Fruit fly (Drosophila melanogaster) whole organism, embryonic: Measurements from ENCODE around the gene Idh3b.

ENCODE experiments used
- Awh ChIP-seq: fragments of 200-800 bp; sonication (Bioruptor generic); IDR thresholded peaks from 2 replicates; pipeline ENCODE4, ENCODE4 v1.3.6; 2022; ENCODE audit warnings: missing biosample characterization, missing genetic modification characterization
- C15 ChIP-seq: fragments of 200-800 bp; sonication (Bioruptor generic); IDR thresholded peaks from 3 replicates; pipeline ENCODE4 v1.3.6; 2022; ENCODE audit warnings: missing biosample characterization, missing genetic modification characterization
- CG1024 ChIP-seq: fragments of 200-800 bp; sonication (Bioruptor generic); IDR thresholded peaks from 2 replicates; pipeline ENCODE4 v1.3.6; 2022; ENCODE audit warnings: missing biosample characterization, missing genetic modification characterization
- CG10366 ChIP-seq: fragments of 200-800 bp; sonication (Bioruptor generic); IDR thresholded peaks from 2 replicates; pipeline ENCODE4 v1.3.6; 2022; ENCODE audit warnings: missing biosample characterization, missing genetic modification characterization
- CG10462 ChIP-seq: fragments of 200-800 bp; sonication (Bioruptor generic); optimal IDR thresholded peaks from 2 replicates; lab custom pipeline; 2016; ENCODE audit warnings: missing biosample characterization, missing genetic modification characterization
- CG11085 ChIP-seq: fragments of 200-800 bp; sonication (Bioruptor generic); IDR thresholded peaks from 2 replicates; pipeline ENCODE4 v1.3.6; 2022; ENCODE audit warnings: missing biosample characterization, missing genetic modification characterization
- CG11093 ChIP-seq: fragments of 200-800 bp; sonication (Bioruptor generic); IDR thresholded peaks from 3 replicates; pipeline ENCODE4 v1.3.6; 2022; ENCODE audit warnings: missing biosample characterization, missing genetic modification characterization
- CG12769 ChIP-seq: fragments of 200-800 bp; sonication (Bioruptor generic); optimal IDR thresholded peaks from 2 replicates; lab custom pipeline; 2019; ENCODE audit warnings: missing biosample characterization, mild to moderate bottlenecking, missing genetic modification characterization, moderate library complexity
- CG14667 ChIP-seq: fragments of 200-800 bp; sonication (Bioruptor generic); IDR thresholded peaks from 2 replicates; pipeline ENCODE4 v1.3.6; 2022; ENCODE audit warnings: missing biosample characterization, missing genetic modification characterization
- CG14710 ChIP-seq: fragments of 200-800 bp; sonication (Bioruptor generic); optimal IDR thresholded peaks from 3 replicates; lab custom pipeline; 2019; ENCODE audit warnings: missing biosample characterization, mild to moderate bottlenecking, missing genetic modification characterization, moderate library complexity
- CG15011 ChIP-seq: fragments of 200-800 bp; sonication (Bioruptor generic); optimal IDR thresholded peaks from 3 replicates; lab custom pipeline; 2018; ENCODE audit warnings: missing biosample characterization, mild to moderate bottlenecking, missing genetic modification characterization
- CG17612 ChIP-seq: fragments of 200-800 bp; sonication (Bioruptor generic); IDR thresholded peaks from 2 replicates; pipeline ENCODE4 v1.3.6; 2022; ENCODE audit warnings: missing biosample characterization, missing genetic modification characterization
- CG2129 ChIP-seq: fragments of 200-800 bp; sonication (Bioruptor generic); IDR thresholded peaks from 2 replicates; pipeline ENCODE4 v1.3.6; 2022; ENCODE audit warnings: missing biosample characterization, missing genetic modification characterization; ENCODE audit not compliant: partially characterized antibody
- CG30020 ChIP-seq: fragments of 200-800 bp; optimal IDR thresholded peaks from 2 replicates; lab custom pipeline; 2019; ENCODE audit warnings: missing biosample characterization, mild to moderate bottlenecking, missing genetic modification characterization, moderate library complexity
- CG4707 ChIP-seq: fragments of 200-800 bp; sonication (Bioruptor generic); optimal IDR thresholded peaks from 2 replicates; lab custom pipeline; 2018; ENCODE audit warnings: missing biosample characterization, mild to moderate bottlenecking, missing genetic modification characterization, moderate library complexity
- CG6254 ChIP-seq: fragments of 200-800 bp; sonication (Bioruptor generic); optimal IDR thresholded peaks from 3 replicates; lab custom pipeline; 2017; ENCODE audit warnings: mild to moderate bottlenecking, missing biosample characterization, missing genetic modification reagents, missing genetic modification characterization
- CG6791 ChIP-seq: fragments of 200-800 bp; sonication (Bioruptor generic); IDR thresholded peaks from 3 replicates; pipeline ENCODE4 v1.3.6; 2022; ENCODE audit warnings: missing biosample characterization, missing genetic modification characterization; ENCODE audit not compliant: partially characterized antibody
- CG7987 ChIP-seq: fragments of 200-800 bp; sonication (Bioruptor generic); optimal IDR thresholded peaks from 2 replicates; lab custom pipeline; 2018; ENCODE audit warnings: missing biosample characterization, mild to moderate bottlenecking, missing genetic modification characterization, moderate library complexity
- CG8290 ChIP-seq, 3 experiments: fragments of 200-800 bp; sonication (Bioruptor generic); optimal IDR thresholded peaks; 2 replicates each; lab custom pipeline; 2016 to 2019; ENCODE audit warnings: missing biosample characterization in 3 of 3, missing genetic modification characterization in 3 of 3, mild to moderate bottlenecking in 2 of 3, moderate library complexity in 1 of 3
- CG8924 ChIP-seq: fragments of 200-800 bp; optimal IDR thresholded peaks from 3 replicates; lab custom pipeline; 2019; ENCODE audit warnings: missing biosample characterization, mild to moderate bottlenecking, missing genetic modification characterization, moderate library complexity
- CG9609 ChIP-seq: fragments of 200-800 bp; sonication (Bioruptor generic); optimal IDR thresholded peaks from 3 replicates; lab custom pipeline; 2016; ENCODE audit warnings: missing biosample characterization, missing genetic modification characterization
- CG9932 ChIP-seq: fragments of 200-800 bp; sonication (Bioruptor generic); IDR thresholded peaks from 2 replicates; pipeline ENCODE4 v1.3.6; 2022; ENCODE audit warnings: missing biosample characterization, missing genetic modification characterization
- CoRest ChIP-seq: fragments of 200-800 bp; sonication (Bioruptor generic); optimal IDR thresholded peaks from 3 replicates; lab custom pipeline; 2018; ENCODE audit warnings: missing biosample characterization, mild to moderate bottlenecking, missing genetic modification characterization, moderate library complexity
- Dip3 ChIP-seq: fragments of 200-800 bp; sonication (Bioruptor generic); optimal IDR thresholded peaks from 3 replicates; lab custom pipeline; 2016; ENCODE audit warnings: missing biosample characterization, missing genetic modification characterization
- Fer2 ChIP-seq: fragments of 200-800 bp; sonication (Bioruptor generic); optimal IDR thresholded peaks from 2 replicates; lab custom pipeline; 2018; ENCODE audit warnings: missing biosample characterization, mild to moderate bottlenecking, missing genetic modification characterization, moderate library complexity
- Hmx ChIP-seq: fragments of 200-800 bp; sonication (Bioruptor generic); optimal IDR thresholded peaks from 2 replicates; lab custom pipeline; 2016; ENCODE audit warnings: missing biosample characterization, missing genetic modification characterization
- Hsf ChIP-seq: fragments of 200-800 bp; sonication (Bioruptor generic); optimal IDR thresholded peaks from 3 replicates; lab custom pipeline; 2016; ENCODE audit warnings: missing biosample characterization, missing genetic modification characterization
- Meics ChIP-seq: fragments of 200-800 bp; sonication (Bioruptor generic); optimal IDR thresholded peaks from 2 replicates; lab custom pipeline; 2017; ENCODE audit warnings: missing biosample characterization, mild to moderate bottlenecking, missing genetic modification characterization
- Oli ChIP-seq: fragments of 200-800 bp; sonication (Bioruptor generic); optimal IDR thresholded peaks from 2 replicates; lab custom pipeline; 2018; ENCODE audit warnings: missing biosample characterization, mild to moderate bottlenecking, missing genetic modification characterization, moderate library complexity
- PHDP ChIP-seq: fragments of 200-800 bp; sonication (Bioruptor generic); optimal IDR thresholded peaks from 3 replicates; lab custom pipeline; 2018; ENCODE audit warnings: missing biosample characterization, mild to moderate bottlenecking, missing genetic modification characterization, moderate library complexity
- Sox100B ChIP-seq: fragments of 200-800 bp; sonication (Bioruptor generic); optimal IDR thresholded peaks from 3 replicates; lab custom pipeline; 2018; ENCODE audit warnings: missing biosample characterization, mild to moderate bottlenecking, missing genetic modification characterization
- Usf ChIP-seq: fragments of 200-800 bp; sonication (Bioruptor generic); optimal IDR thresholded peaks from 2 replicates; lab custom pipeline; 2017; ENCODE audit warnings: missing genotype, missing biosample characterization, missing genetic modification characterization
- YL-1 ChIP-seq: fragments of 200-800 bp; sonication (Bioruptor generic); optimal IDR thresholded peaks from 3 replicates; lab custom pipeline; 2017; ENCODE audit warnings: missing biosample characterization, mild to moderate bottlenecking, missing genetic modification characterization
- amos ChIP-seq: fragments of 200-800 bp; sonication (Bioruptor generic); IDR thresholded peaks from 2 replicates; pipeline ENCODE4 v1.3.6; 2022; ENCODE audit warnings: missing biosample characterization, missing genetic modification characterization; ENCODE audit not compliant: partially characterized antibody
- chn ChIP-seq: fragments of 200-800 bp; sonication (Bioruptor generic); optimal IDR thresholded peaks from 2 replicates; lab custom pipeline; 2016; ENCODE audit warnings: missing biosample characterization, missing genetic modification characterization
- dati ChIP-seq: fragments of 200-800 bp; sonication (Bioruptor generic); IDR thresholded peaks from 2 replicates; pipeline ENCODE4 v1.3.6; 2022; ENCODE audit warnings: missing biosample characterization, missing genetic modification characterization
- eve ChIP-seq, 2 experiments: fragments of >200 bp; optimal IDR thresholded peaks; 2 replicates each; lab custom pipeline; 2017; ENCODE audit warnings: missing biosample characterization in 2 of 2, missing genetic modification characterization in 2 of 2
- lilli ChIP-seq: fragments of 200-800 bp; sonication (Bioruptor generic); optimal IDR thresholded peaks from 3 replicates; lab custom pipeline; 2016; ENCODE audit warnings: missing biosample characterization, missing genetic modification characterization
- lov ChIP-seq, 2 experiments: fragments of 200-800 bp in 1 of 2; fragments of >200 bp in 1 of 2; sonication (Bioruptor generic) in 1 of 2; IDR thresholded peaks in 1 of 2; optimal IDR thresholded peaks in 1 of 2; 2 replicates in 1 of 2; 3 replicates in 1 of 2; pipeline versions ENCODE4 v1.3.6 to Lab custom; 2017 to 2022; ENCODE audit warnings: missing biosample characterization in 1 of 2, missing genetic modification characterization in 1 of 2
- mam ChIP-seq: fragments of 200-800 bp; sonication (Bioruptor generic); optimal IDR thresholded peaks from 3 replicates; lab custom pipeline; 2016; ENCODE audit warnings: missing biosample characterization, missing genetic modification characterization
- p53 ChIP-seq: fragments of 200-800 bp; sonication (Bioruptor generic); optimal IDR thresholded peaks from 2 replicates; lab custom pipeline; 2016; ENCODE audit warnings: missing biosample characterization, missing genetic modification characterization
- pan ChIP-seq, 4 experiments: fragments of >200 bp in 3 of 4; fragments of 200-800 bp in 1 of 4; sonication (Bioruptor generic) in 1 of 4; optimal IDR thresholded peaks in 3 of 4; IDR thresholded peaks in 1 of 4; 2 replicates each; pipeline versions ENCODE4 v1.3.6 to Lab custom; 2017 to 2022; ENCODE audit warnings: missing biosample characterization in 2 of 4, missing genetic modification characterization in 2 of 4, mixed read lengths in 1 of 4
- rib ChIP-seq: fragments of 200-800 bp; sonication (Bioruptor generic); IDR thresholded peaks from 2 replicates; pipeline ENCODE4 v1.3.6; 2022; ENCODE audit warnings: missing biosample characterization, missing genetic modification characterization
- ro ChIP-seq: fragments of 200-800 bp; sonication (Bioruptor generic); IDR thresholded peaks from 2 replicates; pipeline ENCODE4 v1.3.6; 2022; ENCODE audit warnings: missing biosample characterization, missing genetic modification characterization
- sd ChIP-seq: fragments of 200-800 bp; sonication (Bioruptor generic); optimal IDR thresholded peaks from 3 replicates; lab custom pipeline; 2018; ENCODE audit warnings: missing biosample characterization, mild to moderate bottlenecking, missing genetic modification characterization, moderate library complexity
- slou ChIP-seq: fragments of 200-800 bp; sonication (Bioruptor generic); optimal IDR thresholded peaks from 3 replicates; lab custom pipeline; 2016; ENCODE audit warnings: missing biosample characterization, missing genetic modification characterization
- sr ChIP-seq: fragments of 200-800 bp; sonication (Bioruptor generic); IDR thresholded peaks from 3 replicates; pipeline ENCODE4 v1.3.6; 2022; ENCODE audit warnings: missing biosample characterization, missing genetic modification characterization
- ttk ChIP-seq: fragments of 200-800 bp; sonication (Bioruptor generic); IDR thresholded peaks from 2 replicates; pipeline ENCODE4 v2.1.2; 2022; ENCODE audit warnings: missing biosample characterization, missing genetic modification characterization
- z ChIP-seq: fragments of 200-800 bp; sonication (Bioruptor generic); IDR thresholded peaks from 3 replicates; pipeline ENCODE4 v1.3.6; 2022; ENCODE audit warnings: missing biosample characterization, missing genetic modification characterization

Gene Idh3b

dm6 chr3R:22023041-22023626, 4.0 kb upstream of the Idh3b start, which contains the start of the genes Mitofilin and mRpL35 (continued):
- TF ChIP-seq CG6791 (GFP tag; lab: Robert Waterston, UW) (peak; percentile 22; the same call in 2 of the 3 replicates), CG17612 (GFP tag; lab: Robert Waterston, UW) (no peak), p53 (GFP tag; lab: Kevin White, UChicago) (peak; percentile 38), slou (peak; percentile 21), lov (optimal IDR thresholded peaks at IDR 0.05; lab: Kevin White, UChicago) (no peak), lov (GFP tag; IDR thresholded peaks at IDR 0.05; lab: Robert Waterston, UW) (no peak), Fer2 (no peak), CG1024 (GFP tag; lab: Robert Waterston, UW) (no peak), rib (no peak), ro (GFP tag; lab: Robert Waterston, UW) (no peak), Hmx (GFP tag; lab: Kevin White, UChicago) (no peak), sd (tag; lab: Kevin White, UChicago) (no peak), CG2129 (GFP tag; lab: Robert Waterston, UW) (no peak), Awh (no peak), CG14667 (GFP tag; lab: Robert Waterston, UW) (no peak), Sox100B (GFP tag; lab: Kevin White, UChicago) (no peak), PHDP (tag; lab: Kevin White, UChicago) (no peak), lilli (peak; percentile 52), C15 (GFP tag; lab: Robert Waterston, UW) (no peak), Usf (no peak), amos (GFP tag; lab: Robert Waterston, UW) (peak; percentile 66), mam (peak; percentile 58), CG8924 (peak; percentile 36), CG10462 (GFP tag; lab: Kevin White, UChicago) (no peak), CG4707 (GFP tag; lab: Kevin White, UChicago) (no peak), CG30020 (tag; lab: Kevin White, UChicago) (peak; percentile 17), CG9609 (peak; percentile 68), YL-1 (GFP tag; lab: Kevin White, UChicago) (peak; percentile 63), CG10366 (GFP tag; lab: Robert Waterston, UW) (no peak), Oli (tag; lab: Kevin White, UChicago) (peak; percentile 10), dati (GFP tag; lab: Robert Waterston, UW) (no peak), CoRest (tag; lab: Kevin White, UChicago) (peak; percentile 67), pan (optimal IDR thresholded peaks at IDR 0.05; lab: Kevin White, UChicago) (no peak), pan (GFP tag; optimal IDR thresholded peaks at IDR 0.05 in 1 of 2, IDR thresholded peaks at IDR 0.05 in 1 of 2) (no peak), CG14710 (tag; lab: Kevin White, UChicago) (peak; percentile 64), Hsf (GFP tag; lab: Kevin White, UChicago) (peak; percentile 44), Dip3 (peak; percentile 62), CG9932 (peak; percentile 61), Meics (GFP tag; lab: Kevin White, UChicago) (peak; percentile 28), CG6254 (no peak), CG11085 (GFP tag; lab: Robert Waterston, UW) (no peak), CG8290 (GFP tag; optimal IDR thresholded peaks at IDR 0.05; lab: Kevin White, UChicago) (peak; percentile 55), CG8290 (tag; optimal IDR thresholded peaks at IDR 0.05; lab: Kevin White, UChicago) (peak in 1 of 2 experiments; percentile 48), CG11093 (no peak), z (GFP tag; lab: Robert Waterston, UW) (no peak), CG7987 (no peak), sr (GFP tag; lab: Robert Waterston, UW) (peak; percentile 34; the same call in 1 of the 3 replicates), eve (GFP tag; optimal IDR thresholded peaks at IDR 0.05; lab: Kevin White, UChicago) (no peak), CG15011 (GFP tag; lab: Kevin White, UChicago) (no peak), CG12769 (tag; lab: Kevin White, UChicago) (no peak), ttk (GFP tag; lab: Robert Waterston, UW) (no peak), chn (GFP tag; lab: Kevin White, UChicago) (peak; percentile 33)
